Worm (Caenorhabditis elegans): ENCODE data around the gene arp-11.
A peak's percentile ranks its signal among the peaks of the same experiment; 100 is the strongest.

Gene arp-11

DNA sequence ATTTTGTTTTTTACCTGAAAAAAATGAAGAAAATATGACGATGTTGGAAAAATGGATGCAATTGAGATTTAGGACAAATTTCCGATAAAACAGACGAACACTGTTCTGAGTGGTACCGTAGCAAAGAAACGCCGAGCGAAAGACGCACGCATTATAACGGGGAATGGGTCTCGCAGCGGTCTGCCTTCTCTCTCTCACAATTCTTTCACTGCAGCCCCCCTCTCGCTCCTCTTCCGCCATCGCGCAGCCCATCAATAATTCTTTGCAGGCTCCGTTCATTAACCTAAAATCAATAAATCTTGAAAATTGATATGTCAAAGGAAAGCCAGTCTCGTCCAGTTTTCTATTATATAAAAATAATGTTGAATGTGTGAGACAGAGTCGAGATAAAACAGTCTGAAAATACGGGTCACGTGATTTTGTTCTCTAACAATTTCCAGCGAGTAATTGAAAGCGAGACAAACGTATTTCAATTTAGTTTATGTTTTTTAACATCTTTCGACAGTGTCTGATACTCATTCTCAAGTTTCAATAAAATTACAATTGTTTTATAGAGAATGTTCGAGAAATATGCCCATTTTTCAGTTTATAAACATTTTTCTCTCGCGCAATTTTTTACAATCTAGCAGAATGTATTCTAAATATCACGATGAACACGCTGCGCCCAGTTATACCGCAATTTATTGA lies 7.5 kb upstream of the arp-11 start:
- peak; percentile 73 for TF ChIP-seq lin-39 (tag; optimal IDR thresholded peaks at IDR 0.05)
- peak; percentile 35 for TF ChIP-seq nfya-1 (tag; optimal IDR thresholded peaks at IDR 0.05; ENCODE audit: insufficient read depth)
- TF ChIP-seq hmg-11 (tag; optimal IDR thresholded peaks at IDR 0.05): peak; percentile 28
- TF ChIP-seq nhr-12 (tag; optimal IDR thresholded peaks at IDR 0.05): no peak
- TF ChIP-seq pha-4 (tag; optimal IDR thresholded peaks at IDR 0.05): peak; percentile 35
- peak; percentile 1 for TF ChIP-seq lin-15B (tag; optimal IDR thresholded peaks at IDR 0.05)
- no peak for TF ChIP-seq elt-1 (tag; optimal IDR thresholded peaks at IDR 0.05)
- peak; percentile 22 for TF ChIP-seq elt-2 (tag; optimal IDR thresholded peaks at IDR 0.05)
- no peak for TF ChIP-seq nhr-237 (tag; optimal IDR thresholded peaks at IDR 0.05)
- peak; percentile 22 for TF ChIP-seq ama-1 (optimal IDR thresholded peaks at IDR 0.05)

DNA sequence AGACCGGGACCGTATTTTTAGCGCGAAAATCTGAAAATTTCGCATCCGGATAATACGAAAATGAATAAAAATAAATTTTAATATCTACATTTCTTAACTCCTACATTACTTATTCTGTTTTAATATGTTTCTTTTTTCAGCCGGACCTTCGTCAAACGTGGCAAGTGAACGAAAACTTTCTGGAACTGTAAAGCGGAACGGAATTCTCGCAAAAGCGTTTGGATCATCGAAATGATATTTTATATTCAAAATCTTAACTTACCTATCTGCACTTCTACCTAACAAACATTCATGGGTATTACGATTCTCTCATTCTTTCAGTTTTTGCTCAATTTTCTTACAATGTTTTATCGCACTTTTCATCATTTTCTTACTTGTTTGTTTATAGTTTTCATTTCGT lies 4.6 kb upstream of the arp-11 start:
- no peak for TF ChIP-seq elt-1 (tag; optimal IDR thresholded peaks at IDR 0.05)
- TF ChIP-seq nhr-23 (tag; optimal IDR thresholded peaks at IDR 0.05): no peak
- no peak for TF ChIP-seq mml-1 (tag; optimal IDR thresholded peaks at IDR 0.05)
- no peak for TF ChIP-seq daf-12 (tag; optimal IDR thresholded peaks at IDR 0.05)
- TF ChIP-seq R02D3.7 (tag; optimal IDR thresholded peaks at IDR 0.05): no peak
- TF ChIP-seq egl-5 (tag; optimal IDR thresholded peaks at IDR 0.05): no peak
- no peak for TF ChIP-seq lsy-12 (tag; optimal IDR thresholded peaks at IDR 0.05)
- no peak for TF ChIP-seq lin-39 (tag; optimal IDR thresholded peaks at IDR 0.05)
- TF ChIP-seq nhr-67 (tag; optimal IDR thresholded peaks at IDR 0.05): no peak
- no peak for TF ChIP-seq pqm-1 (tag; optimal IDR thresholded peaks at IDR 0.05)
- TF ChIP-seq nfya-1 (tag; optimal IDR thresholded peaks at IDR 0.05; ENCODE audit: insufficient read depth): no peak
- no peak for TF ChIP-seq nhr-12 (tag; optimal IDR thresholded peaks at IDR 0.05)
- no peak for TF ChIP-seq sea-2 (GFP tag; optimal IDR thresholded peaks at IDR 0.05)

DNA sequence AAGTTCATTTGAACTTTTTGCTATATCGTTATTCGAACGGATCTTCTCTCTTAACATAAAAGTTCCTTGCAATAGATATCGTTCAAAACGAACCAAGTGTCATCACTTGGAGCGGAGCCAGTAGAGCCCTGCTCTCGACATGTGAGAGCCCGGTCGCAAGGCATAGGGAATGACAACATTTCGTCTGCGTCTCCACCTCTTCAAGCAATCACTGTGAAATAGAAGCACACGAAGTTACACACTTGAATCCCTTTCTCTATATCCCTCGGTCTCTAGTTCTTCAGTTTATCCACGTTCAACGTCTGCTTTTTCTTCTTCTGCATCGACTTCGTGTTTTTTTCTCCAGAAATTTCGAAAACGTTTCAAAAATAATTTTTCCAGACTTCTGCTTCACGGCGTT lies 1.3 kb upstream of the arp-11 start, which contains the start of gene C49H3.6:
Gene C49H3.6 (plus strand): TSS at position 380 of the 400 bp plus-strand sequence.
- TF ChIP-seq lin-39 (tag; optimal IDR thresholded peaks at IDR 0.05) (peak; percentile 25), skn-1 (tag; optimal IDR thresholded peaks at IDR 0.05) (peak; percentile 4), nhr-11 (tag; optimal IDR thresholded peaks at IDR 0.05) (no peak), pha-4 (tag; optimal IDR thresholded peaks at IDR 0.05) (peak; percentile 0), R02D3.7 (tag; optimal IDR thresholded peaks at IDR 0.05) (no peak), ceh-28 (tag; optimal IDR thresholded peaks at IDR 0.05) (no peak), lin-15B (tag; optimal IDR thresholded peaks at IDR 0.05) (peak; percentile 34), nfya-1 (tag; optimal IDR thresholded peaks at IDR 0.05; ENCODE audit: insufficient read depth) (peak; percentile 68), ceh-9 (tag; optimal IDR thresholded peaks at IDR 0.05) (no peak), hmg-11 (tag; optimal IDR thresholded peaks at IDR 0.05) (peak; percentile 56), nhr-28 (tag; optimal IDR thresholded peaks at IDR 0.05) (no peak)

DNA sequence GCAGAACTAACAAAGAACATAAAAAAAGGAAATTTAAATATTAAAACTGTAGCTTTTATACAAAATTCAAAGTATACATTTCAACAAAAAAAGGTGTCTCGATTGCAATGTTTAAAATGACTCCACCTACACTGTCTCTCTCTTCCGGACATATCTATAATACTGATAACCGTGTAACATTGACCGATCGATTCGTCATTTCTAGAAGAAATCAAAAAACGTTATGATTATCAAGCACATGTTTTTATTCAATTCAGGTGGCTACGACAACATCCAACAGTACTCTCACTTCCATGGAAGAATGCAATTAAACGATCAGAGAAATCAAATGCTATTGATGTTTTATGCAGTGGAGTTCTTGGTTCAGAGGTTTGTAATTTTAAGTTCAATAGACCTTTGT lies 3.6 kb downstream of the arp-11 start:
- TF ChIP-seq elt-2 (tag; optimal IDR thresholded peaks at IDR 0.05): peak; percentile 79
- peak; percentile 75 for TF ChIP-seq pqm-1 (tag; optimal IDR thresholded peaks at IDR 0.05)
- no peak for TF ChIP-seq zag-1 (tag; optimal IDR thresholded peaks at IDR 0.05)
- TF ChIP-seq nhr-76 (tag; optimal IDR thresholded peaks at IDR 0.05): no peak
- TF ChIP-seq nhr-43 (tag; optimal IDR thresholded peaks at IDR 0.05; ENCODE audit: poor library complexity, severe bottlenecking): no peak
- peak; percentile 42 for TF ChIP-seq pha-4 (tag; optimal IDR thresholded peaks at IDR 0.05)
- no peak for TF ChIP-seq eor-1 (tag; optimal IDR thresholded peaks at IDR 0.05)

DNA sequence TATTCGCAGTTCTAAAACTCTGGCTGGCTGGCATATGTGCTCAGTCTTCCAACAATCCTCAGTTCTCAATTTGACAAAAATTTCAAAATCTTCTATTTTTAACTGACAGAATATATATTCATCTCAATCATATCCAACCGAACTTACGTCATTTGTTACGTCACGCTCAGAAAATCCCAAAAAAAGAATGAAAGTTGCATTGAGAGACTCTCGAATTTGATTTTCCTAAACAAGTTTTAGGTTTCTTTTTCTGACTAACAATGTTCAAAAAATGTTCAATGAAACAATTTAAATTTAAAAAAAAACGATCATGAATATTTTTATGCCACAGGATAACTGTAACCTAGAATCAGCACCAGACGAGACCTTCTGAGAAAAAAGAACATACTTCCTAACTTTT lies 4.1 kb downstream of the arp-11 start:
- TF ChIP-seq fkh-10 (GFP tag; optimal IDR thresholded peaks at IDR 0.05) (peak; percentile 74), nhr-77 (tag; optimal IDR thresholded peaks at IDR 0.05) (no peak), elt-1 (tag; optimal IDR thresholded peaks at IDR 0.05) (no peak)

DNA sequence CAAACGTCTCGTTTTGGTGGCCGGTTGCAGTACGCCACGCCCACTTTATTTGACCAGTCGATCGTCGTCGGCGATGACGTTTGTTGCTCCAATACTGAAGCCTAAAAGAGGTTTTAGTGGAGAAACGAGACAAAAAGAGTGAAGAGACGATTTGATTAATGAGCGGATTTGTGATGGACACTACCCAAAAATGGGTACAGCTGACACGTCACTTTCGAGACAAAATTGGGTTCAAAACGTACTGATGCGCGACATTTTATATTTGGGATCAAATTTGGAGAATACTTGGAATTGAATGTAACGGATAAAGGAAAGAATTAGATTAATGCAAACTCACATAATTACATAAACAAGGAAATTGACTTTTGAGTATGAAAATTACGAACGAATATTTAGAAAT lies 4.6 kb downstream of the arp-11 start, which contains the start of gene ilys-4:
Gene ilys-4 (minus strand): TSS at position 101 of the 400 bp plus-strand sequence.
- TF ChIP-seq lin-39 (tag; optimal IDR thresholded peaks at IDR 0.05) (peak; percentile 62), nhr-77 (tag; optimal IDR thresholded peaks at IDR 0.05) (no peak)

All from whole organism, L3 larva.